Worm (Caenorhabditis elegans): ENCODE data around the gene F47B10.5.

ce11 chrX:10891890-10892289 is 1.5 kb upstream of the F47B10.5 start, which contains the start of gene F47B10.3:
- TF ChIP-seq him-1 (tag; optimal IDR thresholded peaks at IDR 0.05) (no peak), dao-5 (tag; optimal IDR thresholded peaks at IDR 0.05) (no peak)

Measured in whole organism, L4/young adult.